Worm (Caenorhabditis elegans): Measurements from ENCODE around the gene nlp-80.

nlp-80 gene

DNA sequence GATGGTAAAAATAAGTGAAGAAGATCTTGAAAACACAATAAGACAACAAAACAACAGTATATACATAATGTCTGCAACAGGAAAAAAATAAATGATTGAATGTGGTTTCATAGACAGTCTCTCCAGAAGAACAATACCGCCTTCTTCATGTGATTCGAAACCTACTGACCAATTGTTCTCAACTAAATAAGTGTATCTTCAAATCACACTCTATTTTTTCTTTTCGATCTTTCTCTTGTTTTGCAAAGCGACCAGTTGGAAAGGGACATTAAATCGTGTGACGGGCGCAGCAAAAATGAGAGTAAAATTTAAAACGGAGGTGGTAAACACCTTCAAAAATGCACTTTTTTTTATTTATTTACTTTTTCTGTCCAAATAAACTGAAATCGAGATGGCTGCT is 3.5 kb downstream of the nlp-80 start:
- no peak for TF ChIP-seq dve-1 (tag; optimal IDR thresholded peaks at IDR 0.05)
- TF ChIP-seq unc-86 (tag; optimal IDR thresholded peaks at IDR 0.05) = no peak
- TF ChIP-seq ceh-19 (GFP tag; optimal IDR thresholded peaks at IDR 0.05) = no peak
- TF ChIP-seq ztf-16 (tag; optimal IDR thresholded peaks at IDR 0.05) = no peak
- no peak for TF ChIP-seq mec-3 (tag; optimal IDR thresholded peaks at IDR 0.05; ENCODE audit: borderline replicate concordance)
- TF ChIP-seq tbx-2 (tag; optimal IDR thresholded peaks at IDR 0.05) = no peak
- no peak for TF ChIP-seq C08G9.2 (tag; optimal IDR thresholded peaks at IDR 0.05)
- no peak for TF ChIP-seq ceh-14 (tag; optimal IDR thresholded peaks at IDR 0.05)
- TF ChIP-seq madf-2 (tag; optimal IDR thresholded peaks at IDR 0.05) = no peak
- TF ChIP-seq ceh-6 (GFP tag; optimal IDR thresholded peaks at IDR 0.05) = no peak
- no peak for TF ChIP-seq syd-9 (tag; optimal IDR thresholded peaks at IDR 0.05)
- no peak for TF ChIP-seq nfya-1 (tag; optimal IDR thresholded peaks at IDR 0.05)
- no peak for TF ChIP-seq lim-6 (tag; optimal IDR thresholded peaks at IDR 0.05)
- no peak for TF ChIP-seq che-1 (tag; optimal IDR thresholded peaks at IDR 0.05)
- no peak for TF ChIP-seq lin-11 (tag; optimal IDR thresholded peaks at IDR 0.05)
- no peak for TF ChIP-seq elt-2 (tag; optimal IDR thresholded peaks at IDR 0.05)
- TF ChIP-seq C38D4.7 (GFP tag; optimal IDR thresholded peaks at IDR 0.05) = no peak

- TF ChIP-seq ceh-18 (tag; optimal IDR thresholded peaks at IDR 0.05) (no peak), fkh-10 (GFP tag; optimal IDR thresholded peaks at IDR 0.05) (no peak), F13H6.1 (tag; optimal IDR thresholded peaks at IDR 0.05) (no peak), mec-3 (tag; optimal IDR thresholded peaks at IDR 0.05; ENCODE audit: borderline replicate concordance) (no peak), ama-1 (optimal IDR thresholded peaks at IDR 0.05) (no peak), sox-4 (tag; optimal IDR thresholded peaks at IDR 0.05) (no peak), dmd-4 (tag; optimal IDR thresholded peaks at IDR 0.05; ENCODE audit: borderline replicate concordance) (no peak), ttx-3 (tag; optimal IDR thresholded peaks at IDR 0.05) (no peak), K02D7.2 (tag; optimal IDR thresholded peaks at IDR 0.05) (no peak), hlh-13 (GFP tag; optimal IDR thresholded peaks at IDR 0.05) (no peak), ceh-24 (tag; optimal IDR thresholded peaks at IDR 0.05) (no peak), T23F11.4 (GFP tag; optimal IDR thresholded peaks at IDR 0.05) (no peak), ceh-2 (tag; optimal IDR thresholded peaks at IDR 0.05) (no peak), ets-4 (tag; optimal IDR thresholded peaks at IDR 0.05) (no peak), ceh-14 (tag; optimal IDR thresholded peaks at IDR 0.05) (no peak), nfya-1 (tag; optimal IDR thresholded peaks at IDR 0.05) (no peak), unc-3 (GFP tag; conservative IDR thresholded peaks at IDR 0.05) (no peak), unc-3 (tag; optimal IDR thresholded peaks at IDR 0.05) (no peak), hlh-8 (tag; optimal IDR thresholded peaks at IDR 0.05) (no peak), C08G9.2 (tag; optimal IDR thresholded peaks at IDR 0.05) (no peak), ceh-22 (tag; optimal IDR thresholded peaks at IDR 0.05) (no peak)
These were observed 5.0 kb downstream of the nlp-80 start, which contains the start of gene T04C12.11 for ce11 chrV:11060239-11060984. Gene T04C12.11 (minus strand): TSS chrV:11060289.

DNA sequence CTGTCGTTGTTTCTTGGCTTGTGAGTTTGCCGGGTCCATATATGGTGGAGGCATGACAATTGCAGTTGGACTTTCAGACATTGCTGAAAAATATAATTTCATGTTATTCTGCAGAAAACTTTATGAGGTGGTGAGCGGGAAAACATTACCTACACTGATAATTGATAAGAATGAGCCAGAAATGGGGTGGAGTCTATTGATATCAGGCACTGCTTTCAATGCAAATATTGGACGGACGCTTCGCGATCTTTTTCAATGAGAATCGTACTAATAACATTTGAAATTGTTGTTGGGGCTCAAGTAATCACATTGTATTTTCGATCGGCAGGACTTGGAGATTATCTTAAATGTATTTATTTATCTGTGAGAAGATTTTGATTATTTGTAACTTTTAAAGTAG is 6.2 kb downstream of the nlp-80 start, which contains the start of gene T04C12.1:
Gene T04C12.1 (minus strand): TSS at position 90 of the 400 bp plus-strand sequence.
- TF ChIP-seq npax-4 (tag; optimal IDR thresholded peaks at IDR 0.05) = no peak
- no peak for TF ChIP-seq pat-9 (tag; optimal IDR thresholded peaks at IDR 0.05)
- no peak for TF ChIP-seq ceh-30 (tag; optimal IDR thresholded peaks at IDR 0.05)
- TF ChIP-seq elt-2 (tag; optimal IDR thresholded peaks at IDR 0.05) = peak; percentile 45

DNA sequence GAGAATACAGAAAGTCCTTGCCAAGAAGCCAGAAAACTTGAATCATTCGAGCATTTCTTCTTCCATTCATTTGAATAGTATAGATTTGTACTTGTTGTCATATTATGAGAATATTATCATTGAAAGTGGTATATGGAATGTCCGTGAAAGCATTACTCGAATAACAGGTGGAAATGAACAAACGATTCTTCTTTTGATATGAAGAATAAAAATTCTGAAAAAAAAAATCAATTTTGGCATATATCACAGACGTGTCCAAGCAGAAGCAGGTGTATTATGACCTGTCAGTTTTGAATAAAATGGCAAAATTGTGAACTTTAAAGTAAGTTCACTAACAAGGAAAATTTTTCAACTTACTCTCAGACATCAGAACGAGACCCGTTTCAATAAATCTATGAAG is 8.4 kb downstream of the nlp-80 start, which contains the start of gene srh-75:
Gene srh-75 (minus strand): TSS at position 101 of the 400 bp plus-strand sequence.
- TF ChIP-seq lim-6 (tag; optimal IDR thresholded peaks at IDR 0.05) = no peak
- TF ChIP-seq ztf-16 (tag; optimal IDR thresholded peaks at IDR 0.05) = no peak
- TF ChIP-seq ceh-30 (tag; optimal IDR thresholded peaks at IDR 0.05) = no peak
- TF ChIP-seq ttx-3 (tag; optimal IDR thresholded peaks at IDR 0.05) = no peak
- no peak for TF ChIP-seq ceh-22 (tag; optimal IDR thresholded peaks at IDR 0.05)
- no peak for TF ChIP-seq hlh-30 (tag; optimal IDR thresholded peaks at IDR 0.05; ENCODE audit: insufficient read depth)
- TF ChIP-seq dve-1 (tag; optimal IDR thresholded peaks at IDR 0.05) = no peak
- no peak for TF ChIP-seq ceh-14 (tag; optimal IDR thresholded peaks at IDR 0.05)
- no peak for TF ChIP-seq T23F11.4 (GFP tag; optimal IDR thresholded peaks at IDR 0.05)
- no peak for TF ChIP-seq C08G9.2 (tag; optimal IDR thresholded peaks at IDR 0.05)
- TF ChIP-seq mec-3 (tag; optimal IDR thresholded peaks at IDR 0.05; ENCODE audit: borderline replicate concordance) = no peak
- no peak for TF ChIP-seq F13H6.1 (tag; optimal IDR thresholded peaks at IDR 0.05)
- no peak for TF ChIP-seq gmeb-2 (tag; optimal IDR thresholded peaks at IDR 0.05)
- no peak for TF ChIP-seq ceh-6 (GFP tag; optimal IDR thresholded peaks at IDR 0.05)
- TF ChIP-seq fax-1 (tag; optimal IDR thresholded peaks at IDR 0.05) = no peak

All from whole organism, late embryonic.